Worm (Caenorhabditis elegans): ENCODE data around the gene srw-85.

DNA sequence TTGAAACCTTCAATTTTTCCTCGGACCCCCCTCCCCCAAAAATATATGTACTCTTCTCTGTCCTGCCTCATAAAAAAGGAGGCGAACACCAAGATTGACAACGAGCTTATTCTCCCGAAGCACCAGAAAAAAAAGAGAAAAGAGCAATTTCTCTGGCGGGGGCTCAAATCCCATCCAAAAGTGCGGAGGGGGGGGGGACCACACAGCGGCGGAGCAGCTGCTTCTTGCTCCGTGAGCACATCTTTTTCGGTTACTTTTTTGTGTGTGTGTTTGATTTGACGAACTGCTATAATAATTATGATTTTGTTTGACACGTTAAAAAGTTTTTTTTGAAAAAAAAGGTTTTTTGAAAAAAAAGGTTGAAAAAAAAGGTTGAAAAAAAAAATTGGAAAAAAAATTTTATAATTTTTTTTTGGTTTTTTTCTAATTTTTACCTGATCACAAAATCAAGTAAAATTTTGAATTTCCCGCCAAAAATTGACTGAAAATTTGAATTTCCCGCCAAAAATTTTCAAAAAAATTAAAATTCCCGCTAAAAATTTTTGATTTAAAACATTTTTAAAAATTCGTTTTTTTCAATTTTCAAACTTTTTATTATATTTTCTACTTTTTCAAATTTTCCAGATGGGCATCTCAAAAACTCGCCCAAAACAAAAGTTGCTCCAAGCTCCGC lies 43.0 kb upstream of the srw-85 start, which contains the start of gene Y43F8B.10:
- no peak for TF ChIP-seq pha-4 (tag; optimal IDR thresholded peaks at IDR 0.05)
- no peak for TF ChIP-seq ZK546.5 (tag; optimal IDR thresholded peaks at IDR 0.05)

Data from whole organism, L3 larva.